Fruit fly (Drosophila melanogaster) whole organism, embryonic: ENCODE measurements around the gene CG13928.

Source experiments
- Adf1 ChIP-seq: fragments of 200-800 bp; sonication (Bioruptor generic); IDR thresholded peaks from 2 replicates; pipeline ENCODE4 v1.3.6; 2022; ENCODE audit warnings: missing biosample characterization, missing genetic modification characterization
- BEAF-32 ChIP-seq: fragments of 200-800 bp; sonication (Bioruptor generic); optimal IDR thresholded peaks from 3 replicates; lab custom pipeline; 2017; ENCODE audit warnings: missing biosample characterization, missing genetic modification characterization, mild to moderate bottlenecking, moderate library complexity, missing genetic modification reagents
- Bdp1 ChIP-seq: fragments of 200-800 bp; sonication (Bioruptor generic); optimal IDR thresholded peaks from 3 replicates; lab custom pipeline; 2016; ENCODE audit warnings: missing biosample characterization, missing genetic modification characterization
- C15 ChIP-seq: fragments of 200-800 bp; sonication (Bioruptor generic); IDR thresholded peaks from 3 replicates; pipeline ENCODE4 v1.3.6; 2022; ENCODE audit warnings: missing biosample characterization, missing genetic modification characterization
- CG12155 ChIP-seq: fragments of 200-800 bp; sonication (Bioruptor generic); optimal IDR thresholded peaks from 3 replicates; lab custom pipeline; 2016; ENCODE audit warnings: missing biosample characterization, missing genetic modification characterization
- CG12744 ChIP-seq: fragments of 200-800 bp; sonication (Bioruptor generic); optimal IDR thresholded peaks from 2 replicates; lab custom pipeline; 2016; ENCODE audit warnings: missing biosample characterization, missing genetic modification characterization
- CG12769 ChIP-seq: fragments of 200-800 bp; sonication (Bioruptor generic); optimal IDR thresholded peaks from 2 replicates; lab custom pipeline; 2019; ENCODE audit warnings: missing biosample characterization, mild to moderate bottlenecking, missing genetic modification characterization, moderate library complexity
- CG13894 ChIP-seq: fragments of 200-800 bp; sonication (Bioruptor generic); optimal IDR thresholded peaks from 3 replicates; lab custom pipeline; 2018; ENCODE audit warnings: missing biosample characterization, mild to moderate bottlenecking, missing genetic modification characterization, moderate library complexity
- CG14860 ChIP-seq: fragments of 200-800 bp; sonication (Bioruptor generic); IDR thresholded peaks from 3 replicates; pipeline ENCODE4 v1.3.6; 2022; ENCODE audit warnings: missing biosample characterization, missing genetic modification characterization; ENCODE audit not compliant: partially characterized antibody
- CG17186 ChIP-seq: fragments of 200-800 bp; sonication (Bioruptor generic); optimal IDR thresholded peaks from 3 replicates; lab custom pipeline; 2017; ENCODE audit warnings: missing biosample characterization, missing genetic modification reagents, missing genetic modification characterization
- CG17359 ChIP-seq: fragments of 200-800 bp; sonication (Bioruptor generic); optimal IDR thresholded peaks from 3 replicates; lab custom pipeline; 2018; ENCODE audit warnings: missing biosample characterization, mild to moderate bottlenecking, missing genetic modification characterization, moderate library complexity
- CG17361 ChIP-seq: fragments of 200-800 bp; sonication (Bioruptor generic); IDR thresholded peaks from 3 replicates; pipeline ENCODE4 v1.3.6; 2022; ENCODE audit warnings: missing biosample characterization, missing genetic modification characterization
- CG18011 ChIP-seq: fragments of 200-800 bp; sonication (Bioruptor generic); optimal IDR thresholded peaks from 2 replicates; lab custom pipeline; 2017; ENCODE audit warnings: missing biosample characterization, missing genetic modification characterization, mild to moderate bottlenecking, moderate library complexity, missing genotype
- CG2678 ChIP-seq: fragments of 200-800 bp; sonication (Bioruptor generic); optimal IDR thresholded peaks from 3 replicates; lab custom pipeline; 2019; ENCODE audit warnings: missing biosample characterization, mild to moderate bottlenecking, missing genetic modification characterization, moderate library complexity
- CG3065 ChIP-seq: fragments of 200-800 bp; sonication (Bioruptor generic); optimal IDR thresholded peaks from 2 replicates; lab custom pipeline; 2016; ENCODE audit warnings: missing biosample characterization, missing genetic modification characterization
- CG31224 ChIP-seq: fragments of 200-800 bp; sonication (Bioruptor generic); IDR thresholded peaks from 2 replicates; pipeline ENCODE4 v1.3.6; 2022; ENCODE audit warnings: missing biosample characterization, missing genetic modification characterization
- CG3163 ChIP-seq: fragments of 200-800 bp; sonication (Bioruptor generic); optimal IDR thresholded peaks from 3 replicates; lab custom pipeline; 2016; ENCODE audit warnings: missing biosample characterization, missing genetic modification characterization
- CG4854 ChIP-seq: fragments of 200-800 bp; sonication (Bioruptor generic); optimal IDR thresholded peaks from 2 replicates; lab custom pipeline; 2016; ENCODE audit warnings: missing biosample characterization, missing genetic modification characterization, inconsistent platforms
- CG5953 ChIP-seq: fragments of 200-800 bp; sonication (Bioruptor generic); IDR thresholded peaks from 2 replicates; pipeline ENCODE4 v1.3.6; 2022; ENCODE audit warnings: missing biosample characterization, missing genetic modification characterization
- CG7786 ChIP-seq: fragments of 200-800 bp; sonication (Bioruptor generic); optimal IDR thresholded peaks from 2 replicates; lab custom pipeline; 2016; ENCODE audit warnings: missing biosample characterization, missing genetic modification characterization
- CG9932 ChIP-seq: fragments of 200-800 bp; sonication (Bioruptor generic); IDR thresholded peaks from 2 replicates; pipeline ENCODE4 v1.3.6; 2022; ENCODE audit warnings: missing biosample characterization, missing genetic modification characterization
- CkIIα-i1 ChIP-seq: fragments of 200-800 bp; sonication (Bioruptor generic); IDR thresholded peaks from 2 replicates; pipeline ENCODE4 v1.3.6; 2022; ENCODE audit warnings: missing biosample characterization, missing genetic modification characterization
- Dad ChIP-seq: fragments of 200-800 bp; sonication (Bioruptor generic); optimal IDR thresholded peaks from 3 replicates; lab custom pipeline; 2016; ENCODE audit warnings: missing biosample characterization, missing genetic modification characterization
- Doc3 ChIP-seq: fragments of 200-800 bp; sonication (Bioruptor generic); IDR thresholded peaks from 3 replicates; pipeline ENCODE4 v1.3.6; 2022; ENCODE audit warnings: missing biosample characterization, missing genetic modification characterization; ENCODE audit not compliant: partially characterized antibody
- Hr39 ChIP-seq: fragments of >200 bp; optimal IDR thresholded peaks from 2 replicates; lab custom pipeline; 2017
- Optix ChIP-seq: fragments of 200-800 bp; sonication (Bioruptor generic); IDR thresholded peaks from 3 replicates; pipeline ENCODE4 v1.3.6; 2022; ENCODE audit warnings: missing biosample characterization, missing genetic modification characterization
- Six4 ChIP-seq: fragments of 200-800 bp; sonication (Bioruptor generic); optimal IDR thresholded peaks from 2 replicates; lab custom pipeline; 2016; ENCODE audit warnings: missing biosample characterization, missing genetic modification characterization
- Sry-β ChIP-seq: fragments of 200-800 bp; sonication (Bioruptor generic); optimal IDR thresholded peaks from 2 replicates; lab custom pipeline; 2018; ENCODE audit warnings: missing biosample characterization, mild to moderate bottlenecking, missing genetic modification characterization, moderate library complexity
- bigmax ChIP-seq: fragments of 200-800 bp; sonication (Bioruptor generic); optimal IDR thresholded peaks from 2 replicates; lab custom pipeline; 2018; ENCODE audit warnings: missing biosample characterization, mild to moderate bottlenecking, missing genetic modification characterization
- bowl ChIP-seq: fragments of 200-800 bp; sonication (Bioruptor generic); IDR thresholded peaks from 2 replicates; pipeline ENCODE4 v1.3.6; 2022; ENCODE audit warnings: missing biosample characterization, missing genetic modification characterization
- dati ChIP-seq: fragments of 200-800 bp; sonication (Bioruptor generic); IDR thresholded peaks from 2 replicates; pipeline ENCODE4 v1.3.6; 2022; ENCODE audit warnings: missing biosample characterization, missing genetic modification characterization
- exex ChIP-seq: fragments of 200-800 bp; sonication (Bioruptor generic); optimal IDR thresholded peaks from 4 replicates; lab custom pipeline; 2018; ENCODE audit warnings: missing biosample characterization, mild to moderate bottlenecking, missing genetic modification characterization, moderate library complexity
- fru ChIP-seq: fragments of >200 bp; optimal IDR thresholded peaks from 2 replicates; lab custom pipeline; 2017
- fu2 ChIP-seq: fragments of 200-800 bp; sonication (Bioruptor generic); optimal IDR thresholded peaks from 2 replicates; lab custom pipeline; 2016; ENCODE audit warnings: missing biosample characterization, missing genetic modification characterization
- her ChIP-seq: fragments of 200-800 bp; sonication (Bioruptor generic); optimal IDR thresholded peaks from 2 replicates; lab custom pipeline; 2016; ENCODE audit warnings: missing biosample characterization, missing genetic modification characterization
- ken ChIP-seq: fragments of 200-800 bp; sonication (Bioruptor generic); IDR thresholded peaks from 3 replicates; pipeline ENCODE4 v1.3.6; 2022; ENCODE audit warnings: missing biosample characterization, missing genetic modification characterization
- lilli ChIP-seq: fragments of 200-800 bp; sonication (Bioruptor generic); optimal IDR thresholded peaks from 3 replicates; lab custom pipeline; 2016; ENCODE audit warnings: missing biosample characterization, missing genetic modification characterization
- mam ChIP-seq: fragments of 200-800 bp; sonication (Bioruptor generic); optimal IDR thresholded peaks from 3 replicates; lab custom pipeline; 2016; ENCODE audit warnings: missing biosample characterization, missing genetic modification characterization
- org-1 ChIP-seq: fragments of 200-800 bp; sonication (Bioruptor generic); optimal IDR thresholded peaks from 2 replicates; lab custom pipeline; 2017; ENCODE audit warnings: missing biosample characterization, missing genetic modification characterization
- pb ChIP-seq: fragments of 200-800 bp; sonication (Bioruptor generic); optimal IDR thresholded peaks from 3 replicates; lab custom pipeline; 2016; ENCODE audit warnings: missing biosample characterization, missing genetic modification characterization
- pfk ChIP-seq: fragments of 200-800 bp; sonication (Bioruptor generic); optimal IDR thresholded peaks from 2 replicates; lab custom pipeline; 2018; ENCODE audit warnings: missing biosample characterization, mild to moderate bottlenecking, missing genetic modification characterization, moderate library complexity
- pho ChIP-seq: fragments of 200-800 bp; sonication (Bioruptor generic); optimal IDR thresholded peaks from 2 replicates; lab custom pipeline; 2016; ENCODE audit warnings: missing biosample characterization, missing genetic modification characterization
- pita ChIP-seq: fragments of 200-800 bp; sonication (Bioruptor generic); optimal IDR thresholded peaks from 2 replicates; lab custom pipeline; 2017; ENCODE audit warnings: missing biosample characterization, mild to moderate bottlenecking, missing genetic modification characterization
- pum ChIP-seq: fragments of 200-800 bp; sonication (Bioruptor generic); optimal IDR thresholded peaks from 2 replicates; lab custom pipeline; 2016; ENCODE audit warnings: missing biosample characterization, missing genetic modification characterization
- ranshi ChIP-seq: fragments of 200-800 bp; sonication (Bioruptor generic); IDR thresholded peaks from 2 replicates; pipeline ENCODE4 v1.3.6; 2022; ENCODE audit warnings: missing biosample characterization, missing genetic modification characterization
- schlank ChIP-seq: fragments of 200-800 bp; sonication (Bioruptor generic); optimal IDR thresholded peaks from 2 replicates; lab custom pipeline; 2018; ENCODE audit warnings: missing biosample characterization, mild to moderate bottlenecking, missing genetic modification characterization
- seq ChIP-seq: fragments of 200-800 bp; sonication (Bioruptor generic); IDR thresholded peaks from 2 replicates; pipeline ENCODE4 v1.3.6; 2022; ENCODE audit warnings: missing biosample characterization, missing genetic modification characterization
- so ChIP-seq: fragments of 200-800 bp; sonication (Bioruptor generic); IDR thresholded peaks from 3 replicates; pipeline ENCODE4 v1.3.6; 2022; ENCODE audit warnings: missing biosample characterization, missing genetic modification characterization
- sug ChIP-seq: fragments of 200-800 bp; optimal IDR thresholded peaks from 2 replicates; lab custom pipeline; 2019; ENCODE audit warnings: missing biosample characterization, mild to moderate bottlenecking, missing genetic modification characterization, moderate library complexity
- twi ChIP-seq: fragments of 200-800 bp; optimal IDR thresholded peaks from 2 replicates; lab custom pipeline; 2019; ENCODE audit warnings: missing biosample characterization, mild to moderate bottlenecking, missing genetic modification characterization, moderate library complexity
- unpg ChIP-seq: fragments of 200-800 bp; sonication (Bioruptor generic); optimal IDR thresholded peaks from 3 replicates; lab custom pipeline; 2018; ENCODE audit warnings: missing biosample characterization, mild to moderate bottlenecking, missing genetic modification characterization, moderate library complexity
- wek ChIP-seq: fragments of 200-800 bp; sonication (Bioruptor generic); optimal IDR thresholded peaks from 3 replicates; lab custom pipeline; 2018; ENCODE audit warnings: missing biosample characterization, mild to moderate bottlenecking, missing genetic modification characterization, moderate library complexity
- z ChIP-seq: fragments of 200-800 bp; sonication (Bioruptor generic); IDR thresholded peaks from 3 replicates; pipeline ENCODE4 v1.3.6; 2022; ENCODE audit warnings: missing biosample characterization, missing genetic modification characterization

The CG13928 gene

dm6 chr3L:1609611-1610010 is 18.6 kb downstream of the CG13928 start (continued):
- peak; percentile 15 for TF ChIP-seq unpg (GFP tag; lab: Kevin White, UChicago)
- TF ChIP-seq bigmax: no peak
- TF ChIP-seq CG2678 (tag; lab: Kevin White, UChicago): peak; percentile 72
- peak; percentile 40 for TF ChIP-seq CG12155 (GFP tag; lab: Kevin White, UChicago)
- peak; percentile 49; the same call in 1 of the 3 replicates for TF ChIP-seq CG17361 (GFP tag; lab: Robert Waterston, UW)
- no peak for TF ChIP-seq CG17186 (GFP tag; lab: Kevin White, UChicago)
- TF ChIP-seq CG12769: no peak
- TF ChIP-seq CG3163: no peak
- no peak for TF ChIP-seq Optix
- TF ChIP-seq CG17359 (tag; lab: Kevin White, UChicago): no peak
- TF ChIP-seq Sry-β: no peak
- TF ChIP-seq wek (GFP tag; lab: Kevin White, UChicago): no peak
- peak; percentile 27; the same call in 1 of the 2 replicates for TF ChIP-seq ranshi
- TF ChIP-seq Bdp1 (GFP tag; lab: Kevin White, UChicago): no peak
- TF ChIP-seq twi (tag; lab: Kevin White, UChicago): no peak
- TF ChIP-seq dati (GFP tag; lab: Robert Waterston, UW): no peak
- no peak for TF ChIP-seq pb (GFP tag; lab: Kevin White, UChicago)
- TF ChIP-seq org-1 (GFP tag; lab: Kevin White, UChicago): no peak
- no peak for TF ChIP-seq Hr39
- no peak for TF ChIP-seq Doc3
- no peak for TF ChIP-seq pita
- TF ChIP-seq fru (lab: Kevin White, UChicago): no peak
- TF ChIP-seq CG5953: no peak
- TF ChIP-seq C15 (GFP tag; lab: Robert Waterston, UW): no peak
- no peak for TF ChIP-seq seq (GFP tag; lab: Robert Waterston, UW)
- TF ChIP-seq pum (GFP tag; lab: Kevin White, UChicago): no peak
- TF ChIP-seq her (GFP tag; lab: Kevin White, UChicago): no peak
- TF ChIP-seq CG4854 (GFP tag; lab: Kevin White, UChicago): no peak
- TF ChIP-seq Six4: no peak
- TF ChIP-seq CG9932 (GFP tag; lab: Robert Waterston, UW): peak; percentile 68
- TF ChIP-seq CG7786: peak; percentile 29
- TF ChIP-seq CG31224 (GFP tag; lab: Robert Waterston, UW): peak; percentile 57
- TF ChIP-seq CkIIα-i1 (GFP tag; lab: Robert Waterston, UW): no peak
- no peak for TF ChIP-seq CG13894 (tag; lab: Kevin White, UChicago)
- TF ChIP-seq Dad: peak; percentile 3
- no peak for TF ChIP-seq schlank (tag; lab: Kevin White, UChicago)
- no peak for TF ChIP-seq CG3065 (GFP tag; lab: Kevin White, UChicago)
- no peak for TF ChIP-seq BEAF-32 (GFP tag; lab: Kevin White, UChicago)
- TF ChIP-seq mam (GFP tag; lab: Kevin White, UChicago): peak; percentile 45
- TF ChIP-seq so (GFP tag; lab: Robert Waterston, UW): 0 out of 3 replicates have a peak, but pooled peaks have one; percentile 10
- peak; percentile 23 for TF ChIP-seq CG12744 (GFP tag; lab: Kevin White, UChicago)
- TF ChIP-seq pho (GFP tag; lab: Kevin White, UChicago): peak; percentile 46
- peak; percentile 16 for TF ChIP-seq fu2
- no peak for TF ChIP-seq Adf1 (GFP tag; lab: Robert Waterston, UW)
- no peak for TF ChIP-seq CG18011 (GFP tag; lab: Kevin White, UChicago)
- TF ChIP-seq exex (tag; lab: Kevin White, UChicago): no peak
- TF ChIP-seq pfk (GFP tag; lab: Kevin White, UChicago): no peak
- no peak for TF ChIP-seq z (GFP tag; lab: Robert Waterston, UW)
- TF ChIP-seq ken (GFP tag; lab: Robert Waterston, UW): no peak
- no peak for TF ChIP-seq CG14860
- TF ChIP-seq lilli (GFP tag; lab: Kevin White, UChicago): peak; percentile 59
- TF ChIP-seq sug (tag; lab: Kevin White, UChicago): no peak
- TF ChIP-seq bowl: no peak
